Fruit fly (Drosophila melanogaster) whole organism, embryonic: ENCODE data around the gene HDAC1.
A peak's percentile ranks its signal among the peaks of the same experiment; 100 is the strongest.

Source experiments
- Abd-B ChIP-seq: fragments of 200-800 bp; sonication (Bioruptor generic); optimal IDR thresholded peaks from 2 replicates; lab custom pipeline; 2018; ENCODE audit warnings: missing biosample characterization, mild to moderate bottlenecking, missing genetic modification characterization, moderate library complexity
- Atf3 ChIP-seq: fragments of 200-800 bp; sonication (Bioruptor generic); optimal IDR thresholded peaks from 3 replicates; lab custom pipeline; 2016; ENCODE audit warnings: missing biosample characterization, missing genetic modification characterization
- Bgb ChIP-seq: fragments of 200-800 bp; sonication (Bioruptor generic); IDR thresholded peaks from 2 replicates; pipeline ENCODE4 v1.3.6; 2022; ENCODE audit warnings: missing biosample characterization, missing genetic modification characterization; ENCODE audit not compliant: partially characterized antibody
- Blimp-1 ChIP-seq: fragments of 200-800 bp; sonication (Bioruptor generic); optimal IDR thresholded peaks from 3 replicates; lab custom pipeline; 2018; ENCODE audit warnings: missing biosample characterization, missing genetic modification characterization, mild to moderate bottlenecking, moderate library complexity, missing genetic modification reagents
- CG10366 ChIP-seq: fragments of 200-800 bp; sonication (Bioruptor generic); IDR thresholded peaks from 2 replicates; pipeline ENCODE4 v1.3.6; 2022; ENCODE audit warnings: missing biosample characterization, missing genetic modification characterization
- CG10979 ChIP-seq: fragments of 200-800 bp; sonication (Bioruptor generic); optimal IDR thresholded peaks from 2 replicates; lab custom pipeline; 2018; ENCODE audit warnings: missing biosample characterization, mild to moderate bottlenecking, missing genetic modification characterization, moderate library complexity
- CG11723 ChIP-seq: fragments of 200-800 bp; sonication (Bioruptor generic); optimal IDR thresholded peaks from 2 replicates; lab custom pipeline; 2017; ENCODE audit warnings: missing biosample characterization, mild to moderate bottlenecking, missing genetic modification characterization
- CG1233 ChIP-seq: fragments of 200-800 bp; sonication (Bioruptor generic); optimal IDR thresholded peaks from 4 replicates; lab custom pipeline; 2018; ENCODE audit warnings: missing biosample characterization, mild to moderate bottlenecking, missing genetic modification characterization
- CG14441 ChIP-seq: fragments of 200-800 bp; sonication (Bioruptor generic); IDR thresholded peaks from 2 replicates; pipeline ENCODE4 v1.3.6; 2022; ENCODE audit warnings: missing biosample characterization, missing genetic modification characterization
- CG14710 ChIP-seq: fragments of 200-800 bp; sonication (Bioruptor generic); optimal IDR thresholded peaks from 3 replicates; lab custom pipeline; 2019; ENCODE audit warnings: missing biosample characterization, mild to moderate bottlenecking, missing genetic modification characterization, moderate library complexity
- CG16815 ChIP-seq: fragments of 200-800 bp; sonication (Bioruptor generic); optimal IDR thresholded peaks from 3 replicates; lab custom pipeline; 2017; ENCODE audit warnings: missing biosample characterization, mild to moderate bottlenecking, missing genetic modification characterization
- CG2199 ChIP-seq: fragments of 200-800 bp; sonication (Bioruptor generic); IDR thresholded peaks from 3 replicates; pipeline ENCODE4 v1.3.6; 2022; ENCODE audit warnings: missing biosample characterization, missing genetic modification characterization
- CG30403 ChIP-seq: fragments of 200-800 bp; sonication (Bioruptor generic); optimal IDR thresholded peaks from 3 replicates; lab custom pipeline; 2016; ENCODE audit warnings: missing biosample characterization, missing genetic modification characterization
- CG3065 ChIP-seq: fragments of 200-800 bp; sonication (Bioruptor generic); optimal IDR thresholded peaks from 2 replicates; lab custom pipeline; 2016; ENCODE audit warnings: missing biosample characterization, missing genetic modification characterization
- CG32532 ChIP-seq: fragments of 200-800 bp; sonication (Bioruptor generic); IDR thresholded peaks from 2 replicates; pipeline ENCODE4 v1.3.6; 2022; ENCODE audit warnings: missing biosample characterization, missing genetic modification characterization
- CG4820 ChIP-seq: fragments of 200-800 bp; sonication (Bioruptor generic); optimal IDR thresholded peaks from 3 replicates; lab custom pipeline; 2016; ENCODE audit warnings: missing biosample characterization, missing genetic modification characterization
- CG6689 ChIP-seq: fragments of 200-800 bp; sonication (Bioruptor generic); IDR thresholded peaks from 2 replicates; pipeline ENCODE4 v1.3.6; 2022; ENCODE audit warnings: missing biosample characterization, missing genetic modification characterization
- CG8765 ChIP-seq: fragments of 200-800 bp; sonication (Bioruptor generic); IDR thresholded peaks from 2 replicates; pipeline ENCODE4 v1.3.6; 2022; ENCODE audit warnings: missing biosample characterization, missing genetic modification characterization
- CoRest ChIP-seq: fragments of 200-800 bp; sonication (Bioruptor generic); optimal IDR thresholded peaks from 3 replicates; lab custom pipeline; 2018; ENCODE audit warnings: missing biosample characterization, mild to moderate bottlenecking, missing genetic modification characterization, moderate library complexity
- CrebB ChIP-seq: fragments of 200-800 bp; sonication (Bioruptor generic); optimal IDR thresholded peaks from 3 replicates; lab custom pipeline; 2018; ENCODE audit warnings: missing biosample characterization, mild to moderate bottlenecking, missing genetic modification characterization
- Dip3 ChIP-seq: fragments of 200-800 bp; sonication (Bioruptor generic); optimal IDR thresholded peaks from 3 replicates; lab custom pipeline; 2016; ENCODE audit warnings: missing biosample characterization, missing genetic modification characterization
- Dp ChIP-seq: fragments of 200-800 bp; sonication (Bioruptor generic); optimal IDR thresholded peaks from 2 replicates; lab custom pipeline; 2018; ENCODE audit warnings: missing biosample characterization, mild to moderate bottlenecking, missing genetic modification characterization, moderate library complexity
- Gug ChIP-seq: fragments of 200-800 bp; sonication (Bioruptor generic); IDR thresholded peaks from 4 replicates; pipeline ENCODE4 v1.3.6; 2022; ENCODE audit warnings: missing biosample characterization, missing genetic modification characterization
- Hmx ChIP-seq: fragments of 200-800 bp; sonication (Bioruptor generic); optimal IDR thresholded peaks from 2 replicates; lab custom pipeline; 2016; ENCODE audit warnings: missing biosample characterization, missing genetic modification characterization
- Hr78 ChIP-seq, 2 experiments: fragments of 200-800 bp in 1 of 2; fragments of >200 bp in 1 of 2; sonication (Bioruptor generic) in 1 of 2; optimal IDR thresholded peaks; 2 replicates each; lab custom pipeline; 2017 to 2019; ENCODE audit warnings: missing biosample characterization in 2 of 2, missing genetic modification characterization in 2 of 2, mild to moderate bottlenecking in 1 of 2, moderate library complexity in 1 of 2
- Lhr ChIP-seq: fragments of 200-800 bp; sonication (Bioruptor generic); optimal IDR thresholded peaks from 3 replicates; lab custom pipeline; 2017; ENCODE audit warnings: mild to moderate bottlenecking, missing biosample characterization, missing genetic modification reagents, missing genetic modification characterization
- Med ChIP-seq: fragments of 200-800 bp; sonication (Bioruptor generic); peaks from one replicate; lab custom pipeline; 2016; ENCODE audit warnings: missing biosample characterization, missing genetic modification characterization, mild to moderate bottlenecking, inconsistent platforms, moderate library complexity
- NK7.1 ChIP-seq: fragments of 200-800 bp; sonication (Bioruptor generic); optimal IDR thresholded peaks from 3 replicates; lab custom pipeline; 2016; ENCODE audit warnings: missing biosample characterization, missing genetic modification characterization
- Nf-YC ChIP-seq: fragments of 200-800 bp; optimal IDR thresholded peaks from 3 replicates; lab custom pipeline; 2019; ENCODE audit warnings: missing biosample characterization, mild to moderate bottlenecking, missing genetic modification characterization, moderate library complexity
- Sin3A ChIP-seq: fragments of >200 bp; optimal IDR thresholded peaks from 2 replicates; lab custom pipeline; 2018
- Spps ChIP-seq: fragments of 200-800 bp; sonication (Bioruptor generic); optimal IDR thresholded peaks from 2 replicates; lab custom pipeline; 2018; ENCODE audit warnings: missing biosample characterization, mild to moderate bottlenecking, missing genetic modification characterization
- Ssrp ChIP-seq: fragments of 200-800 bp; sonication (Bioruptor generic); optimal IDR thresholded peaks from 2 replicates; lab custom pipeline; 2018; ENCODE audit warnings: missing biosample characterization, mild to moderate bottlenecking, missing genetic modification characterization, moderate library complexity
- YL-1 ChIP-seq: fragments of 200-800 bp; sonication (Bioruptor generic); optimal IDR thresholded peaks from 3 replicates; lab custom pipeline; 2017; ENCODE audit warnings: missing biosample characterization, mild to moderate bottlenecking, missing genetic modification characterization
- az2 ChIP-seq: fragments of 200-800 bp; sonication (Bioruptor generic); optimal IDR thresholded peaks from 3 replicates; lab custom pipeline; 2016; ENCODE audit warnings: missing biosample characterization, missing genetic modification characterization
- ci ChIP-seq: fragments of 200-800 bp; sonication (Bioruptor generic); IDR thresholded peaks from 3 replicates; pipeline ENCODE4 v1.3.6; 2022; ENCODE audit warnings: missing biosample characterization, missing genetic modification characterization
- dimm ChIP-seq: fragments of 200-800 bp; sonication (Bioruptor generic); IDR thresholded peaks from 2 replicates; pipeline ENCODE4 v1.3.6; 2022; ENCODE audit warnings: missing biosample characterization, missing genetic modification characterization
- dmrt11E ChIP-seq: fragments of 200-800 bp; sonication (Bioruptor generic); optimal IDR thresholded peaks from 3 replicates; lab custom pipeline; 2018; ENCODE audit warnings: missing biosample characterization, mild to moderate bottlenecking, missing genetic modification characterization, moderate library complexity
- ftz-f1 ChIP-seq: fragments of 200-800 bp; sonication (Bioruptor generic); optimal IDR thresholded peaks from 2 replicates; lab custom pipeline; 2016; ENCODE audit warnings: missing biosample characterization, missing genetic modification characterization
- ham ChIP-seq: fragments of 200-800 bp; sonication (Bioruptor generic); IDR thresholded peaks from 2 replicates; pipeline ENCODE4 v1.3.6; 2022; ENCODE audit warnings: missing biosample characterization, missing genetic modification characterization
- hb ChIP-seq: fragments of 200-800 bp; sonication (Bioruptor generic); IDR thresholded peaks from 3 replicates; pipeline ENCODE4 v1.3.6; 2022; ENCODE audit warnings: missing biosample characterization, missing genetic modification characterization; ENCODE audit not compliant: partially characterized antibody
- ind ChIP-seq: fragments of 200-800 bp; sonication (Bioruptor generic); optimal IDR thresholded peaks from 3 replicates; lab custom pipeline; 2016; ENCODE audit warnings: missing biosample characterization, missing genetic modification characterization
- odd ChIP-seq: fragments of 200-800 bp; sonication (Bioruptor generic); optimal IDR thresholded peaks from 2 replicates; lab custom pipeline; 2017; ENCODE audit warnings: missing biosample characterization, mild to moderate bottlenecking, missing genetic modification characterization
- pho ChIP-seq: fragments of 200-800 bp; sonication (Bioruptor generic); optimal IDR thresholded peaks from 2 replicates; lab custom pipeline; 2016; ENCODE audit warnings: missing biosample characterization, missing genetic modification characterization
- phol ChIP-seq: fragments of 200-800 bp; sonication (Bioruptor generic); optimal IDR thresholded peaks from 3 replicates; lab custom pipeline; 2018; ENCODE audit warnings: missing biosample characterization, mild to moderate bottlenecking, missing genetic modification characterization, moderate library complexity
- pita ChIP-seq: fragments of 200-800 bp; sonication (Bioruptor generic); optimal IDR thresholded peaks from 2 replicates; lab custom pipeline; 2017; ENCODE audit warnings: missing biosample characterization, mild to moderate bottlenecking, missing genetic modification characterization
- sens-2 ChIP-seq: fragments of 200-800 bp; sonication (Bioruptor generic); IDR thresholded peaks from 2 replicates; pipeline ENCODE4 v1.3.6; 2022; ENCODE audit warnings: missing biosample characterization, missing genetic modification characterization
- sisA ChIP-seq: fragments of 200-800 bp; sonication (Bioruptor generic); IDR thresholded peaks from 2 replicates; pipeline ENCODE4 v1.3.6; 2022; ENCODE audit warnings: missing biosample characterization, missing genetic modification characterization
- sna ChIP-seq: fragments of 200-800 bp; sonication (Bioruptor generic); IDR thresholded peaks from 2 replicates; pipeline ENCODE4 v1.3.6; 2022; ENCODE audit warnings: missing biosample characterization, missing genetic modification characterization; ENCODE audit not compliant: partially characterized antibody
- stwl ChIP-seq: fragments of 200-800 bp; sonication (Bioruptor generic); optimal IDR thresholded peaks from 3 replicates; lab custom pipeline; 2018; ENCODE audit warnings: missing biosample characterization, mild to moderate bottlenecking, missing genetic modification characterization, moderate library complexity
- trem ChIP-seq: fragments of 200-800 bp; optimal IDR thresholded peaks from 3 replicates; lab custom pipeline; 2019; ENCODE audit warnings: missing biosample characterization, mild to moderate bottlenecking, missing genetic modification characterization, moderate library complexity
- vfl ChIP-seq: fragments of 200-800 bp; sonication (Bioruptor generic); optimal IDR thresholded peaks from 2 replicates; lab custom pipeline; 2016; ENCODE audit warnings: missing biosample characterization, missing genetic modification characterization
- yki ChIP-seq: fragments of >200 bp; optimal IDR thresholded peaks from 3 replicates; lab custom pipeline; 2018

HDAC1 gene

dm6 chr3L:4623870-4624269, 2.7 kb upstream of the HDAC1 start (continued):
- TF ChIP-seq phol (tag; lab: Kevin White, UChicago) = peak; percentile 47
- TF ChIP-seq YL-1 (GFP tag; lab: Kevin White, UChicago) = no peak
- TF ChIP-seq Bgb (GFP tag; lab: Robert Waterston, UW) = no peak
- TF ChIP-seq CG10979 (tag; lab: Kevin White, UChicago) = peak; percentile 5
- no peak for TF ChIP-seq pho (GFP tag; lab: Kevin White, UChicago)
- TF ChIP-seq ind (GFP tag; lab: Kevin White, UChicago) = peak; percentile 7
- no peak for TF ChIP-seq Sin3A (lab: Kevin White, UChicago)
- TF ChIP-seq Spps (tag; lab: Kevin White, UChicago) = no peak
- TF ChIP-seq Hr78 (GFP tag; optimal IDR thresholded peaks at IDR 0.05; lab: Kevin White, UChicago) = peak in 1 of 2 experiments; percentile 2
- no peak for TF ChIP-seq odd (GFP tag; lab: Kevin White, UChicago)
- no peak for TF ChIP-seq sna (GFP tag; lab: Robert Waterston, UW)
- TF ChIP-seq pita (GFP tag; lab: Kevin White, UChicago) = no peak
- TF ChIP-seq CG16815 (GFP tag; lab: Kevin White, UChicago) = no peak
- TF ChIP-seq dimm (GFP tag; lab: Robert Waterston, UW) = no peak
- 0 out of 3 replicates have a peak, but pooled peaks have one; percentile 17 for TF ChIP-seq CG2199 (GFP tag; lab: Robert Waterston, UW)
- TF ChIP-seq CG14441 (GFP tag; lab: Robert Waterston, UW) = no peak
- no peak for TF ChIP-seq hb
- TF ChIP-seq Hmx (GFP tag; lab: Kevin White, UChicago) = no peak
- no peak for TF ChIP-seq NK7.1 (GFP tag; lab: Kevin White, UChicago)
- peak; percentile 9 for TF ChIP-seq CG1233 (GFP tag; lab: Kevin White, UChicago)
- TF ChIP-seq CG3065 (GFP tag; lab: Kevin White, UChicago) = no peak
- no peak for TF ChIP-seq yki (lab: Kevin White, UChicago)
- TF ChIP-seq trem (tag; lab: Kevin White, UChicago) = peak; percentile 35
- no peak for TF ChIP-seq ftz-f1
- TF ChIP-seq vfl = no peak
- no peak for TF ChIP-seq Nf-YC (tag; lab: Kevin White, UChicago)
- TF ChIP-seq Abd-B (GFP tag; lab: Kevin White, UChicago) = peak; percentile 13
- no peak for TF ChIP-seq CG11723 (GFP tag; lab: Kevin White, UChicago)
- TF ChIP-seq CG4820 = no peak
- TF ChIP-seq ham = no peak
- no peak for TF ChIP-seq CG6689 (GFP tag; lab: Robert Waterston, UW)
- no peak for TF ChIP-seq CG8765 (GFP tag; lab: Robert Waterston, UW)
- peak; percentile 18 for TF ChIP-seq Blimp-1
- TF ChIP-seq Gug (GFP tag; lab: Robert Waterston, UW) = peak; percentile 4; the same call in 1 of the 4 replicates
- peak; percentile 14 for TF ChIP-seq az2 (GFP tag; lab: Kevin White, UChicago)
- peak; percentile 58 for TF ChIP-seq Med (GFP tag; lab: Kevin White, UChicago)
- peak; percentile 39 for TF ChIP-seq Ssrp (tag; lab: Kevin White, UChicago)
- no peak for TF ChIP-seq CG10366 (GFP tag; lab: Robert Waterston, UW)
- peak; percentile 29 for TF ChIP-seq CoRest (tag; lab: Kevin White, UChicago)
- 0 out of 2 replicates have a peak, but pooled peaks have one; percentile 7 for TF ChIP-seq sisA (GFP tag; lab: Robert Waterston, UW)
- TF ChIP-seq Atf3 (GFP tag; lab: Kevin White, UChicago) = no peak
- TF ChIP-seq sens-2 (GFP tag; lab: Robert Waterston, UW) = 0 out of 2 replicates have a peak, but pooled peaks have one; percentile 28
- no peak for TF ChIP-seq CG32532
- no peak for TF ChIP-seq Lhr
- no peak for TF ChIP-seq Dp
- peak; percentile 11 for TF ChIP-seq CG30403 (GFP tag; lab: Kevin White, UChicago)
- TF ChIP-seq ci (GFP tag; lab: Robert Waterston, UW) = 0 out of 3 replicates have a peak, but pooled peaks have one; percentile 32
- peak; percentile 19 for TF ChIP-seq CG14710 (tag; lab: Kevin White, UChicago)
- TF ChIP-seq stwl (tag; lab: Kevin White, UChicago) = no peak
- TF ChIP-seq Dip3 (GFP tag; lab: Kevin White, UChicago) = no peak
- TF ChIP-seq CrebB (tag; lab: Kevin White, UChicago) = no peak
- peak; percentile 14 for TF ChIP-seq dmrt11E (tag; lab: Kevin White, UChicago)
